Fruit fly (Drosophila melanogaster) whole organism, adult: ENCODE measurements around the gene CG31459.

ENCODE experiments used
- CG11617 ChIP-seq: fragments of 200-800 bp; sonication (Bioruptor generic); optimal IDR thresholded peaks from 2 replicates; lab custom pipeline; 2017; ENCODE audit warnings: mild to moderate bottlenecking, missing biosample characterization, missing genetic modification reagents, missing genetic modification characterization
- CG12768 ChIP-seq: fragments of 200-800 bp; sonication (Bioruptor generic); optimal IDR thresholded peaks from 2 replicates; lab custom pipeline; 2017; ENCODE audit warnings: missing biosample characterization, missing genetic modification characterization, mild to moderate bottlenecking, moderate library complexity, missing genetic modification reagents
- CG14711 ChIP-seq: fragments of 200-800 bp; sonication (Bioruptor generic); optimal IDR thresholded peaks from 2 replicates; lab custom pipeline; 2018; ENCODE audit warnings: missing biosample characterization, mild to moderate bottlenecking, missing genetic modification characterization, moderate library complexity
- CG1620 ChIP-seq: fragments of 200-800 bp; sonication (Bioruptor generic); optimal IDR thresholded peaks from 2 replicates; lab custom pipeline; 2016; ENCODE audit warnings: missing biosample characterization, missing genetic modification characterization
- CG33017 ChIP-seq: fragments of 200-800 bp; sonication (Bioruptor generic); optimal IDR thresholded peaks from 2 replicates; lab custom pipeline; 2018; ENCODE audit warnings: missing biosample characterization, mild to moderate bottlenecking, missing genetic modification characterization, moderate library complexity
- CG5204 ChIP-seq: fragments of 200-800 bp; sonication (Bioruptor generic); optimal IDR thresholded peaks from 2 replicates; lab custom pipeline; 2016; ENCODE audit warnings: missing biosample characterization, missing genetic modification characterization
- CG7045 ChIP-seq: fragments of 200-800 bp; sonication (Bioruptor generic); optimal IDR thresholded peaks from 2 replicates; lab custom pipeline; 2017; ENCODE audit warnings: missing biosample characterization, mild to moderate bottlenecking, missing genetic modification characterization
- CG7101 ChIP-seq: fragments of 200-800 bp; sonication (Bioruptor generic); optimal IDR thresholded peaks from 2 replicates; lab custom pipeline; 2018; ENCODE audit warnings: missing biosample characterization, mild to moderate bottlenecking, missing genetic modification characterization, moderate library complexity
- Clk ChIP-seq: fragments of 200-800 bp; sonication (Bioruptor generic); optimal IDR thresholded peaks from 2 replicates; lab custom pipeline; 2017; ENCODE audit warnings: missing biosample characterization, missing genetic modification characterization
- Crg-1 ChIP-seq: fragments of 200-800 bp; sonication (Bioruptor generic); optimal IDR thresholded peaks from 2 replicates; lab custom pipeline; 2016; ENCODE audit warnings: missing biosample characterization, missing genetic modification characterization
- Hr96 ChIP-seq: fragments of 200-800 bp; sonication (Bioruptor generic); optimal IDR thresholded peaks from 2 replicates; lab custom pipeline; 2016; ENCODE audit warnings: missing biosample characterization, missing genetic modification characterization
- Mnt ChIP-seq: fragments of 200-800 bp; sonication (Bioruptor generic); optimal IDR thresholded peaks from 2 replicates; lab custom pipeline; 2016; ENCODE audit warnings: missing biosample characterization, mild to moderate bottlenecking, missing genetic modification characterization
- bab1 ChIP-seq: fragments of 200-800 bp; sonication (Bioruptor generic); optimal IDR thresholded peaks from 3 replicates; lab custom pipeline; 2019; ENCODE audit warnings: missing biosample characterization, mild to moderate bottlenecking, missing genetic modification characterization, moderate library complexity
- cic ChIP-seq: fragments of 200-800 bp; sonication (Bioruptor generic); optimal IDR thresholded peaks from 2 replicates; lab custom pipeline; 2017; ENCODE audit warnings: missing biosample characterization, mild to moderate bottlenecking, missing genetic modification characterization, moderate library complexity
- cnc ChIP-seq, 2 experiments: fragments of >200 bp; optimal IDR thresholded peaks; 2 replicates each; lab custom pipeline; 2017
- kay ChIP-seq: fragments of 200-800 bp; sonication (Bioruptor generic); peaks from one replicate; lab custom pipeline; 2016; ENCODE audit warnings: missing biosample characterization, missing genetic modification characterization, borderline replicate concordance
- ovo ChIP-seq: fragments of 200-800 bp; sonication (Bioruptor generic); optimal IDR thresholded peaks from 2 replicates; lab custom pipeline; 2016; ENCODE audit warnings: missing biosample characterization, missing genetic modification characterization
- pad ChIP-seq: fragments of 200-800 bp; sonication (Bioruptor generic); optimal IDR thresholded peaks from 3 replicates; lab custom pipeline; 2017; ENCODE audit warnings: missing biosample characterization, missing genetic modification characterization, mild to moderate bottlenecking, moderate library complexity, missing genetic modification reagents
- tj ChIP-seq: fragments of 200-800 bp; sonication (Bioruptor generic); optimal IDR thresholded peaks from 3 replicates; lab custom pipeline; 2017; ENCODE audit warnings: missing biosample characterization, mild to moderate bottlenecking, missing genetic modification characterization, moderate library complexity
- toe ChIP-seq: fragments of 200-800 bp; sonication (Bioruptor generic); optimal IDR thresholded peaks from 2 replicates; lab custom pipeline; 2016; ENCODE audit warnings: missing biosample characterization, missing genetic modification characterization

Gene CG31459

dm6 chr3R:19820994-19821393 is 19.7 kb upstream of the CG31459 start:
- TF ChIP-seq tj (GFP tag; lab: Kevin White, UChicago) (no peak), Clk (GFP tag; lab: Kevin White, UChicago) (no peak), CG5204 (GFP tag; lab: Kevin White, UChicago) (no peak), pad (GFP tag; lab: Kevin White, UChicago) (no peak), Mnt (GFP tag; lab: Kevin White, UChicago) (no peak), CG33017 (tag; lab: Kevin White, UChicago) (no peak), bab1 (GFP tag; lab: Kevin White, UChicago) (no peak), CG1620 (GFP tag; lab: Kevin White, UChicago) (no peak), CG11617 (GFP tag; lab: Kevin White, UChicago) (no peak), CG14711 (no peak), Crg-1 (GFP tag; lab: Kevin White, UChicago) (no peak), cnc (optimal IDR thresholded peaks at IDR 0.05; lab: Kevin White, UChicago) (no peak), cic (GFP tag; lab: Kevin White, UChicago) (no peak), toe (GFP tag; lab: Kevin White, UChicago) (no peak), ovo (GFP tag; lab: Kevin White, UChicago) (no peak), CG12768 (GFP tag; lab: Kevin White, UChicago) (no peak), Hr96 (GFP tag; lab: Kevin White, UChicago) (no peak), kay (GFP tag; lab: Kevin White, UChicago) (no peak), CG7101 (no peak)

dm6 chr3R:19822138-19822537 is 18.5 kb upstream of the CG31459 start:
- TF ChIP-seq CG33017 (tag; lab: Kevin White, UChicago) (no peak), kay (GFP tag; lab: Kevin White, UChicago) (peak; percentile 59)

DNA sequence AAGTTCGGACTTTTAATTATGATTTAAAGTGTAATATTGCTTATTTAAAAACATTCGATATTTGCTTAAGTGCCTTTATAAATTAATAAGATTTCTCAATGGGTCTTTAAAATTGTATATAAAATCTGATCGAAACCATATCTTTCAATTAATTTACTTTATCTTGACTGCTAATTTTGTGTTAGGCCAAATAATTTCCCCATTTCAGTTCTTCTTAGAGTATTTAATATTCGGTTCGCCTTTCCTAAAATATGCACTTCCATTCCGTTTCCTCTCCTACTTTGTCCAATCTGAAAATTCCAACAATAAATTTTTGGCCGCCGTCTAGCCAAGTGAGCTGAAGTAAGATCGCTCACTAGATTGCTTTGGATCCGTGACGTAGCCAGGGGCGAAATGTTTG is 16.2 kb upstream of the CG31459 start:
- TF ChIP-seq CG33017 (tag; lab: Kevin White, UChicago), result no peak
- TF ChIP-seq tj (GFP tag; lab: Kevin White, UChicago), result no peak
- TF ChIP-seq toe (GFP tag; lab: Kevin White, UChicago), result no peak
- TF ChIP-seq Hr96 (GFP tag; lab: Kevin White, UChicago), result no peak
- no peak for TF ChIP-seq CG1620 (GFP tag; lab: Kevin White, UChicago)
- TF ChIP-seq CG11617 (GFP tag; lab: Kevin White, UChicago), result no peak
- no peak for TF ChIP-seq pad (GFP tag; lab: Kevin White, UChicago)
- no peak for TF ChIP-seq ovo (GFP tag; lab: Kevin White, UChicago)
- TF ChIP-seq CG7045, result no peak
- TF ChIP-seq Crg-1 (GFP tag; lab: Kevin White, UChicago), result no peak
- no peak for TF ChIP-seq cnc (optimal IDR thresholded peaks at IDR 0.05; lab: Kevin White, UChicago)
- no peak for TF ChIP-seq CG14711
- no peak for TF ChIP-seq CG5204 (GFP tag; lab: Kevin White, UChicago)
- no peak for TF ChIP-seq kay (GFP tag; lab: Kevin White, UChicago)
- no peak for TF ChIP-seq CG7101

- TF ChIP-seq CG1620 (GFP tag; lab: Kevin White, UChicago), result no peak
- TF ChIP-seq Hr96 (GFP tag; lab: Kevin White, UChicago), result no peak
- no peak for TF ChIP-seq CG11617 (GFP tag; lab: Kevin White, UChicago)
- TF ChIP-seq CG7045, result no peak
- no peak for TF ChIP-seq cnc (optimal IDR thresholded peaks at IDR 0.05; lab: Kevin White, UChicago)
- no peak for TF ChIP-seq CG5204 (GFP tag; lab: Kevin White, UChicago)
Measured at dm6 chr3R:19826355-19826754, 14.3 kb upstream of the CG31459 start.

DNA sequence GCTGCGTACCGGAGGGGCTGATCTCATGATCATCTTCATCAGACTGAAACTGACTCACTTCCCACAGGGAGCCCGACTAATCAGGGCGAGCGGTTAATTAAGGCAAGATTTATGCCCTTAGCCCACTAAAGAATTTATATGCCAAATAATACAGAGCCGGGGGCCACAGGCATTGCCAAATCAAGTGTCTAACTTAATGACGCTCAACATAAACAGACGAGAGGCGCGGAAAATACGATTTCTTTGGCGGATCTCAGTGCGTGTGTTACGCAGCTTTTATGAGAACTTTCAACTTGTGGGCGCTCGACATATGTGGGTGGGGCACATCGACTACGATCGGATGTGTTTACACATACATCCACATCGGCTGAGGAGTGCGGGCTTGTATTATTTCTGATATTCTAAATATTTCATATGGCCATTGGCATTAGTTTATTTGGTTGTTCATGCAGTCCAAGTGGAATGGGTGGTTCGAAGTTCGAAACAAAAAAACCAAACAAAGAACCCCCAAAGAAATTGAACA is 13.8 kb upstream of the CG31459 start:
- TF ChIP-seq kay (GFP tag; lab: Kevin White, UChicago) (no peak), cic (GFP tag; lab: Kevin White, UChicago) (no peak), toe (GFP tag; lab: Kevin White, UChicago) (no peak), CG11617 (GFP tag; lab: Kevin White, UChicago) (no peak), pad (GFP tag; lab: Kevin White, UChicago) (no peak), ovo (GFP tag; lab: Kevin White, UChicago) (no peak), CG1620 (GFP tag; lab: Kevin White, UChicago) (no peak), cnc (optimal IDR thresholded peaks at IDR 0.05; lab: Kevin White, UChicago) (no peak), CG33017 (tag; lab: Kevin White, UChicago) (no peak), Mnt (GFP tag; lab: Kevin White, UChicago) (no peak), CG5204 (GFP tag; lab: Kevin White, UChicago) (no peak), CG14711 (no peak)

DNA sequence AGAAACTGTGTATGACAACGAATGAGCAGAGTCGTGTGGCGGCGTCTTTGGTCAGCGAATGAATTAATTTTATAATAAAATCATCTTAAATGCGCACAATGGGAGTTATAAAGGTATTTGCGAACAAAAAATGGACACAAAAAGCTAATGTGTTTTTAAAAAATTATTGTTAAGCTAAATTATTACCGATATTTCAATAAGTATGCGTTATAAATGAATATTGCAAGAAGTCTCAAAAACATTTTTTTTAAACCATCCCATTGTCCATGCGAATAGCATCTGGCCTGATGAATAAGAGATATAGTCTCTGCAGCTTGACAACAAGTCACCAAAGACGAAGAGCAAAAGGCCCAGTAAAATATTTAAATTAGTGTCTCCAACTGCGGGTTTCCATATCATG is 9.7 kb upstream of the CG31459 start:
- TF ChIP-seq toe (GFP tag; lab: Kevin White, UChicago), result no peak
- no peak for TF ChIP-seq CG7045
- TF ChIP-seq cnc (optimal IDR thresholded peaks at IDR 0.05; lab: Kevin White, UChicago), result no peak
- no peak for TF ChIP-seq CG33017 (tag; lab: Kevin White, UChicago)
- no peak for TF ChIP-seq CG7101
- no peak for TF ChIP-seq ovo (GFP tag; lab: Kevin White, UChicago)
- no peak for TF ChIP-seq cic (GFP tag; lab: Kevin White, UChicago)
- no peak for TF ChIP-seq bab1 (GFP tag; lab: Kevin White, UChicago)
- no peak for TF ChIP-seq Crg-1 (GFP tag; lab: Kevin White, UChicago)
- no peak for TF ChIP-seq kay (GFP tag; lab: Kevin White, UChicago)
- TF ChIP-seq CG14711, result no peak
- TF ChIP-seq CG12768 (GFP tag; lab: Kevin White, UChicago), result no peak
- no peak for TF ChIP-seq CG5204 (GFP tag; lab: Kevin White, UChicago)
- TF ChIP-seq CG11617 (GFP tag; lab: Kevin White, UChicago), result no peak
- TF ChIP-seq Hr96 (GFP tag; lab: Kevin White, UChicago), result no peak
- TF ChIP-seq CG1620 (GFP tag; lab: Kevin White, UChicago), result no peak
- TF ChIP-seq Mnt (GFP tag; lab: Kevin White, UChicago), result no peak
